Fruit fly (Drosophila melanogaster): ENCODE data around the gene RagA-B.
A peak's percentile ranks its signal among the peaks of the same experiment; 100 is the strongest.

RagA-B gene

dm6 chr3R:9003600-9004223 is 19.6 kb upstream of the RagA-B start, which contains the start of the genes CG31100 and CG11980 (continued):
- TF ChIP-seq CG3163 (GFP tag; optimal IDR thresholded peaks at IDR 0.05) (no peak), tna (GFP tag; IDR thresholded peaks at IDR 0.05; ENCODE audit: partially characterized antibody) (0 out of 2 replicates have a peak, but pooled peaks have one; percentile 40), kah (GFP tag; optimal IDR thresholded peaks at IDR 0.05) (no peak), CG10274 (GFP tag; optimal IDR thresholded peaks at IDR 0.05) (no peak), onecut (GFP tag; IDR thresholded peaks at IDR 0.05) (no peak), knrl (GFP tag; IDR thresholded peaks at IDR 0.05; ENCODE audit: partially characterized antibody) (peak; percentile 73), CG2712 (tag; optimal IDR thresholded peaks at IDR 0.05) (peak; percentile 46), run (tag; optimal IDR thresholded peaks at IDR 0.05) (no peak), Sox100B (GFP tag; optimal IDR thresholded peaks at IDR 0.05) (no peak), gro (GFP tag; optimal IDR thresholded peaks at IDR 0.05) (no peak), Dbx (GFP tag; IDR thresholded peaks at IDR 0.05) (no peak), CG1529 (GFP tag; optimal IDR thresholded peaks at IDR 0.05) (no peak), bsh (GFP tag; optimal IDR thresholded peaks at IDR 0.05) (no peak), gcm2 (GFP tag; optimal IDR thresholded peaks at IDR 0.05) (no peak), ash1 (GFP tag; optimal IDR thresholded peaks at IDR 0.05) (no peak), tup (GFP tag; optimal IDR thresholded peaks at IDR 0.05) (no peak), Scr (GFP tag; IDR thresholded peaks at IDR 0.05; ENCODE audit: partially characterized antibody) (peak; percentile 74), nom (GFP tag; optimal IDR thresholded peaks at IDR 0.05) (no peak), CG3407 (GFP tag; optimal IDR thresholded peaks at IDR 0.05) (no peak), Nf-YB (GFP tag; optimal IDR thresholded peaks at IDR 0.05) (no peak), tgo (GFP tag; IDR thresholded peaks at IDR 0.05) (no peak), CG11398 (GFP tag; optimal IDR thresholded peaks at IDR 0.05) (no peak), CG6765 (GFP tag; optimal IDR thresholded peaks at IDR 0.05) (no peak), Sry-β (GFP tag; optimal IDR thresholded peaks at IDR 0.05) (no peak), Vsx1 (GFP tag; optimal IDR thresholded peaks at IDR 0.05) (no peak), CG17912 (GFP tag; optimal IDR thresholded peaks at IDR 0.05) (no peak), CG8388 (GFP tag; optimal IDR thresholded peaks at IDR 0.05) (no peak), pros (GFP tag; optimal IDR thresholded peaks at IDR 0.05) (no peak), unc-4 (GFP tag; IDR thresholded peaks at IDR 0.05; ENCODE audit: partially characterized antibody) (peak; percentile 83), mirr (GFP tag; optimal IDR thresholded peaks at IDR 0.05) (no peak), CG6683 (GFP tag; optimal IDR thresholded peaks at IDR 0.05) (no peak), hb (GFP tag; IDR thresholded peaks at IDR 0.05; ENCODE audit: partially characterized antibody) (0 out of 3 replicates have a peak, but pooled peaks have one; percentile 14), Deaf1 (tag; optimal IDR thresholded peaks at IDR 0.05) (no peak), CG12236 (GFP tag; optimal IDR thresholded peaks at IDR 0.05) (no peak), CG2120 (GFP tag; optimal IDR thresholded peaks at IDR 0.05) (no peak), CG17186 (GFP tag; optimal IDR thresholded peaks at IDR 0.05) (no peak), ind (GFP tag; optimal IDR thresholded peaks at IDR 0.05) (no peak), cato (GFP tag; optimal IDR thresholded peaks at IDR 0.05; ENCODE audit: borderline replicate concordance) (no peak), CG9609 (GFP tag; optimal IDR thresholded peaks at IDR 0.05) (no peak), Mes4 (GFP tag; optimal IDR thresholded peaks at IDR 0.05) (no peak), lilli (GFP tag; optimal IDR thresholded peaks at IDR 0.05) (peak; percentile 30), CG17829 (tag; optimal IDR thresholded peaks at IDR 0.05) (peak; percentile 35), fd3F (GFP tag; optimal IDR thresholded peaks at IDR 0.05) (no peak), crol (GFP tag; IDR thresholded peaks at IDR 0.05) (no peak), CG11085 (GFP tag; IDR thresholded peaks at IDR 0.05) (no peak), jing (GFP tag; optimal IDR thresholded peaks at IDR 0.05) (no peak), otp (GFP tag; IDR thresholded peaks at IDR 0.05) (no peak), mam (GFP tag; optimal IDR thresholded peaks at IDR 0.05) (no peak), HLH3B (GFP tag; IDR thresholded peaks at IDR 0.05) (no peak), Taf1 (GFP tag; IDR thresholded peaks at IDR 0.05) (no peak)
